Fruit fly (Drosophila melanogaster) whole organism, pupa: ENCODE measurements around the gene Tsr1.
A peak's percentile ranks its signal among the peaks of the same experiment; 100 is the strongest.

Source experiments
- CG10348 ChIP-seq: fragments of 200-800 bp; sonication (Bioruptor generic); IDR thresholded peaks from 2 replicates; pipeline ENCODE4 v1.3.6; 2022; ENCODE audit warnings: missing biosample characterization, missing genetic modification characterization
- CG12605 ChIP-seq: fragments of 200-800 bp; sonication (Bioruptor generic); IDR thresholded peaks from 2 replicates; pipeline ENCODE4 v1.3.6; 2022; ENCODE audit warnings: missing biosample characterization, missing genetic modification characterization
- CG13204 ChIP-seq: fragments of 200-800 bp; sonication (Bioruptor generic); optimal IDR thresholded peaks from 2 replicates; lab custom pipeline; 2018; ENCODE audit warnings: missing biosample characterization, mild to moderate bottlenecking, missing genetic modification characterization, moderate library complexity
- CG14655 ChIP-seq: fragments of 200-800 bp; sonication (Bioruptor generic); optimal IDR thresholded peaks from 3 replicates; lab custom pipeline; 2017; ENCODE audit warnings: mild to moderate bottlenecking, missing biosample characterization, missing genetic modification reagents, missing genetic modification characterization
- CG15710 ChIP-seq: fragments of 200-800 bp; sonication (Bioruptor generic); optimal IDR thresholded peaks from 2 replicates; lab custom pipeline; 2018; ENCODE audit warnings: missing biosample characterization, mild to moderate bottlenecking, missing genetic modification characterization, moderate library complexity
- CG17806 ChIP-seq: fragments of 200-800 bp; sonication (Bioruptor generic); optimal IDR thresholded peaks from 2 replicates; lab custom pipeline; 2018; ENCODE audit warnings: missing biosample characterization, mild to moderate bottlenecking, missing genetic modification characterization, moderate library complexity
- CG32121 ChIP-seq: fragments of 200-800 bp; sonication (Bioruptor generic); IDR thresholded peaks from 2 replicates; pipeline ENCODE4 v1.3.6; 2022; ENCODE audit warnings: missing biosample characterization, missing genetic modification characterization
- CG34367 ChIP-seq: fragments of 200-800 bp; sonication (Bioruptor generic); optimal IDR thresholded peaks from 2 replicates; lab custom pipeline; 2018; ENCODE audit warnings: missing biosample characterization, mild to moderate bottlenecking, missing genetic modification characterization
- CG4496 ChIP-seq: fragments of 200-800 bp; sonication (Bioruptor generic); IDR thresholded peaks from 3 replicates; pipeline ENCODE4 v1.3.6; 2022; ENCODE audit warnings: missing biosample characterization, missing genetic modification characterization
- CG8159 ChIP-seq: fragments of 200-800 bp; sonication (Bioruptor generic); optimal IDR thresholded peaks from 3 replicates; lab custom pipeline; 2018; ENCODE audit warnings: missing biosample characterization, mild to moderate bottlenecking, missing genetic modification characterization, moderate library complexity
- CG8301 ChIP-seq: fragments of 200-800 bp; sonication (Bioruptor generic); optimal IDR thresholded peaks from 2 replicates; lab custom pipeline; 2018; ENCODE audit warnings: missing biosample characterization, mild to moderate bottlenecking, missing genetic modification characterization
- CG9948 ChIP-seq: fragments of 200-800 bp; sonication (Bioruptor generic); optimal IDR thresholded peaks from 2 replicates; lab custom pipeline; 2018; ENCODE audit warnings: missing biosample characterization, mild to moderate bottlenecking, missing genetic modification characterization, moderate library complexity
- D1 ChIP-seq: fragments of 200-800 bp; sonication (Bioruptor generic); optimal IDR thresholded peaks from 2 replicates; lab custom pipeline; 2018; ENCODE audit warnings: missing biosample characterization, mild to moderate bottlenecking, missing genetic modification characterization, moderate library complexity
- EcR ChIP-seq: fragments of 200-800 bp; sonication (Bioruptor generic); optimal IDR thresholded peaks from 3 replicates; lab custom pipeline; 2019; ENCODE audit warnings: missing biosample characterization, missing genetic modification characterization, mild to moderate bottlenecking, moderate library complexity, missing genetic modification reagents
- Ets98B ChIP-seq: fragments of 200-800 bp; sonication (Bioruptor generic); IDR thresholded peaks from 2 replicates; pipeline ENCODE4 v1.3.6; 2022; ENCODE audit warnings: missing biosample characterization, missing genetic modification characterization
- Pif1A ChIP-seq: fragments of 200-800 bp; sonication (Bioruptor generic); optimal IDR thresholded peaks from 3 replicates; lab custom pipeline; 2016; ENCODE audit warnings: missing biosample characterization, missing genetic modification characterization
- Pif1B ChIP-seq: fragments of 200-800 bp; sonication (Bioruptor generic); optimal IDR thresholded peaks from 3 replicates; lab custom pipeline; 2016; ENCODE audit warnings: missing biosample characterization, missing genetic modification characterization
- Snoo ChIP-seq: fragments of 200-800 bp; sonication (Bioruptor generic); optimal IDR thresholded peaks from 3 replicates; lab custom pipeline; 2017; ENCODE audit warnings: missing biosample characterization, mild to moderate bottlenecking, missing genetic modification characterization, inconsistent platforms
- fd96Ca ChIP-seq: fragments of 200-800 bp; sonication (Bioruptor generic); IDR thresholded peaks from 3 replicates; pipeline ENCODE4 v1.3.6; 2022; ENCODE audit warnings: missing biosample characterization, missing genetic modification characterization
- gl ChIP-seq: fragments of 200-800 bp; sonication (Bioruptor generic); optimal IDR thresholded peaks from 2 replicates; lab custom pipeline; 2018; ENCODE audit warnings: missing biosample characterization, mild to moderate bottlenecking, missing genetic modification characterization
- rn ChIP-seq: fragments of 200-800 bp; sonication (Bioruptor generic); IDR thresholded peaks from 2 replicates; pipeline ENCODE4 v1.3.6; 2022; ENCODE audit warnings: missing biosample characterization, missing genetic modification characterization

Tsr1 gene

dm6 chr3L:21359879-21360278 is 24.9 kb downstream of the Tsr1 start, which contains the start of gene CG32440:
TSS of gene CG32440 (plus strand) at chr3L:21360179.
- no peak for TF ChIP-seq rn (GFP tag; lab: Robert Waterston, UW)

- no peak for TF ChIP-seq gl (tag; lab: Kevin White, UChicago)
- TF ChIP-seq CG17806 (tag; lab: Kevin White, UChicago), result no peak
- TF ChIP-seq CG4496, result peak; percentile 86
- peak; percentile 8 for TF ChIP-seq CG14655 (GFP tag; lab: Kevin White, UChicago)
- peak; percentile 83 for TF ChIP-seq Pif1A (GFP tag; lab: Kevin White, UChicago)
- no peak; the same call in 1 of the 2 replicates for TF ChIP-seq CG12605 (GFP tag; lab: Robert Waterston, UW)
- peak; percentile 55 for TF ChIP-seq rn (GFP tag; lab: Robert Waterston, UW)
- TF ChIP-seq CG32121 (GFP tag; lab: Robert Waterston, UW), result peak; percentile 79
- TF ChIP-seq fd96Ca (GFP tag; lab: Robert Waterston, UW), result peak; percentile 84
- TF ChIP-seq CG34367 (tag; lab: Kevin White, UChicago), result no peak
- TF ChIP-seq Pif1B (GFP tag; lab: Kevin White, UChicago), result peak; percentile 33
- TF ChIP-seq Ets98B (GFP tag; lab: Robert Waterston, UW), result peak; percentile 83; the same call in 1 of the 2 replicates
- no peak for TF ChIP-seq CG9948 (tag; lab: Kevin White, UChicago)
- no peak for TF ChIP-seq CG10348 (GFP tag; lab: Robert Waterston, UW)
- TF ChIP-seq CG8301, result no peak
- TF ChIP-seq D1 (tag; lab: Kevin White, UChicago), result peak; percentile 20
- no peak for TF ChIP-seq CG13204 (GFP tag; lab: Kevin White, UChicago)
- no peak for TF ChIP-seq CG8159
Measured at dm6 chr3L:21363926-21364537, 29.0 kb downstream of the Tsr1 start.

dm6 chr3L:21371230-21371629 is 36.2 kb downstream of the Tsr1 start:
- TF ChIP-seq D1 (tag; lab: Kevin White, UChicago) (no peak), CG17806 (tag; lab: Kevin White, UChicago) (no peak), Ets98B (GFP tag; lab: Robert Waterston, UW) (no peak), CG9948 (tag; lab: Kevin White, UChicago) (no peak), fd96Ca (GFP tag; lab: Robert Waterston, UW) (no peak), Pif1A (GFP tag; lab: Kevin White, UChicago) (no peak), Snoo (tag; lab: Kevin White, UChicago) (no peak), gl (tag; lab: Kevin White, UChicago) (no peak), EcR (GFP tag; lab: Kevin White, UChicago) (no peak), CG14655 (GFP tag; lab: Kevin White, UChicago) (no peak)

- TF ChIP-seq CG13204 (GFP tag; lab: Kevin White, UChicago), result no peak
- TF ChIP-seq CG32121 (GFP tag; lab: Robert Waterston, UW), result no peak
- no peak for TF ChIP-seq CG34367 (tag; lab: Kevin White, UChicago)
- TF ChIP-seq CG12605 (GFP tag; lab: Robert Waterston, UW), result no peak
- TF ChIP-seq CG15710 (tag; lab: Kevin White, UChicago), result no peak
- no peak for TF ChIP-seq CG14655 (GFP tag; lab: Kevin White, UChicago)
Measured at dm6 chr3L:21380126-21380525, 45.1 kb downstream of the Tsr1 start.

dm6 chr3L:21380581-21381175 is 45.7 kb downstream of the Tsr1 start:
- TF ChIP-seq CG9948 (tag; lab: Kevin White, UChicago) (no peak), CG8159 (no peak), gl (tag; lab: Kevin White, UChicago) (no peak), Pif1A (GFP tag; lab: Kevin White, UChicago) (no peak), D1 (tag; lab: Kevin White, UChicago) (no peak), Pif1B (GFP tag; lab: Kevin White, UChicago) (no peak), rn (GFP tag; lab: Robert Waterston, UW) (no peak), Ets98B (GFP tag; lab: Robert Waterston, UW) (no peak), CG14655 (GFP tag; lab: Kevin White, UChicago) (no peak), CG4496 (no peak), EcR (GFP tag; lab: Kevin White, UChicago) (no peak), CG17806 (tag; lab: Kevin White, UChicago) (no peak), Snoo (tag; lab: Kevin White, UChicago) (no peak), CG10348 (GFP tag; lab: Robert Waterston, UW) (no peak), CG32121 (GFP tag; lab: Robert Waterston, UW) (no peak), CG12605 (GFP tag; lab: Robert Waterston, UW) (no peak), CG8301 (no peak)

- TF ChIP-seq CG32121 (GFP tag; lab: Robert Waterston, UW), result no peak
- TF ChIP-seq CG34367 (tag; lab: Kevin White, UChicago), result no peak
- TF ChIP-seq, all 21 proteins: peak for 0
Measured at dm6 chr3L:21381746-21382145, 46.7 kb downstream of the Tsr1 start.
